Fruit fly (Drosophila melanogaster) whole organism: ENCODE data around the gene lectin-37Da.

ENCODE experiments used
- CG8478 ChIP-seq: fragments of >200 bp; optimal IDR thresholded peaks from 2 replicates; lab custom pipeline; 2018; ENCODE audit warnings: inconsistent platforms
- Dll ChIP-seq: fragments of >200 bp; optimal IDR thresholded peaks from 2 replicates; lab custom pipeline; 2017
- pan ChIP-seq: fragments of >200 bp; optimal IDR thresholded peaks from 2 replicates; lab custom pipeline; 2017
- psq ChIP-seq: fragments of >200 bp; optimal IDR thresholded peaks from 2 replicates; lab custom pipeline; 2017

DNA sequence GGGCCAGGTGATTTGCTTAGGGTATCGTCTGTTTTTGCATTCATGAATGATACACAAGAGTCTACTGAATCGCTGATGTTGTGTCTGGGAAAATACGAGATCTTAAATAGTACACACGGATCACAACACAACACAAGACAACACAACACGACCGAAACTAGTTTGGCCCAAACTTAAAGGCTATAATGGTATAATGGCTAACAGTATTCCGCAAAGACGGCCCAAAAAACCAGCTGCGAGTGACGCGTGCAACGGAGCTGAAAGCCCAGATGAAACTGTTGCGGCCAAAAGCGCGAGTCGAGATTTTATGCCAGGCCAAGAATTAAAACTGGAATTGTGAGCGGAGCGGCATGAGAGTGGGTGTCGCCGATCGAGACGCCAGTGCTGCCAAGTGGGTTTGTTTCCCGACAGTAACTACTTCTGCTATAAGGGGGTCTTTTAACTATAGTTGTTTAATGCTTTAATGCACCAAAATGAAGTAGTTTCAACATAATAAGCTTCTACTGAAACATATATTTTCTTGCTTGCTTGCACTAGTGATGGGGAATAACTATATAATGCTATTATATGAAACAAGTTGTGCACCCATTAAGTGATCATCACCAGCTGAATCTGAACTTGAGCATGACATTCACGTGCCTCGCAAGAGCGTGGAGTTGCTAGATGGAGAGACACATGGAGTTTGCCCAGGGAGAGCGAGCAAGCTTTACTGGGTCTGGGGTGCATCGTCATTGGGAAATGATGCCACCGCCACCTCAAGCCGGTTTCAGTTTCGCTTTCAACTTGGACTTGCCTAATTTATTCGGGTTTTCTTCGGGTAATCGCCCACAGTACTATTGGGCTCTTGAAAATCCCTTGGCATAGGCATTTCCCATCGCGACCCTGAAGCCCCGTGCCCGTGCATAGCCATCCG lies 20.8 kb downstream of the lectin-37Da start:
- TF ChIP-seq psq (lab: Kevin White, UChicago): no peak
- TF ChIP-seq pan (lab: Kevin White, UChicago): no peak
- TF ChIP-seq Dll (lab: Kevin White, UChicago): no peak
- TF ChIP-seq CG8478: no peak
